Fruit fly (Drosophila melanogaster) Kc167 (cell line): ENCODE measurements around the gene CG14423.

Experiments used
- Myc ChIP-seq: fragments of >200 bp; optimal IDR thresholded peaks from 2 replicates; lab custom pipeline; 2017; ENCODE audit warnings: missing external identifiers
- Sin3A ChIP-seq: fragments of >200 bp; optimal IDR thresholded peaks from 2 replicates; lab custom pipeline; 2018; ENCODE audit warnings: missing external identifiers
- h ChIP-seq: fragments of >200 bp; optimal IDR thresholded peaks from 3 replicates; lab custom pipeline; 2018; ENCODE audit warnings: missing external identifiers
- insv ChIP-seq: fragments of >200 bp; optimal IDR thresholded peaks from 3 replicates; lab custom pipeline; 2018; ENCODE audit warnings: missing external identifiers
- psq ChIP-seq: fragments of >200 bp; optimal IDR thresholded peaks from 2 replicates; lab custom pipeline; 2017; ENCODE audit warnings: missing external identifiers
- ttk ChIP-seq: sonication (Bioruptor generic); optimal IDR thresholded peaks from 2 replicates; lab custom pipeline; 2017; ENCODE audit warnings: missing external identifiers

The CG14423 gene

dm6 chrX:2943086-2943485 is 2.1 kb upstream of the CG14423 start, which contains the start of gene CG14422:
CG14422 (plus strand) TSS chrX:2943386.
- no peak for TF ChIP-seq Sin3A (lab: Kevin White, UChicago)
- TF ChIP-seq Myc (lab: Kevin White, UChicago) = no peak
- TF ChIP-seq h (lab: Kevin White, UChicago) = no peak
- TF ChIP-seq psq (lab: Kevin White, UChicago) = no peak
- TF ChIP-seq insv = no peak
- no peak for TF ChIP-seq ttk (lab: Kevin White, UChicago)

- TF ChIP-seq Sin3A (lab: Kevin White, UChicago) (no peak), ttk (lab: Kevin White, UChicago) (no peak), Myc (lab: Kevin White, UChicago) (no peak), insv (no peak), h (lab: Kevin White, UChicago) (no peak), psq (lab: Kevin White, UChicago) (no peak)
Measured at dm6 chrX:2946794-2947193, 1.6 kb downstream of the CG14423 start, which contains the start of gene CG17959. CG17959 (plus strand) TSS chrX:2947094.

dm6 chrX:2947545-2948072 is 2.4 kb downstream of the CG14423 start, which contains the start of gene CG3603:
CG3603 (plus strand) TSS chrX:2948034.
- TF ChIP-seq h (lab: Kevin White, UChicago) (no peak), Myc (lab: Kevin White, UChicago) (no peak), Sin3A (lab: Kevin White, UChicago) (no peak), psq (lab: Kevin White, UChicago) (no peak), insv (no peak), ttk (lab: Kevin White, UChicago) (no peak)

- TF ChIP-seq Sin3A (lab: Kevin White, UChicago) = no peak
- TF ChIP-seq insv = no peak
- no peak for TF ChIP-seq ttk (lab: Kevin White, UChicago)
- TF ChIP-seq Myc (lab: Kevin White, UChicago) = no peak
- no peak for TF ChIP-seq h (lab: Kevin White, UChicago)
- no peak for TF ChIP-seq psq (lab: Kevin White, UChicago)
Measured at dm6 chrX:2949114-2949513, 3.9 kb downstream of the CG14423 start.

DNA sequence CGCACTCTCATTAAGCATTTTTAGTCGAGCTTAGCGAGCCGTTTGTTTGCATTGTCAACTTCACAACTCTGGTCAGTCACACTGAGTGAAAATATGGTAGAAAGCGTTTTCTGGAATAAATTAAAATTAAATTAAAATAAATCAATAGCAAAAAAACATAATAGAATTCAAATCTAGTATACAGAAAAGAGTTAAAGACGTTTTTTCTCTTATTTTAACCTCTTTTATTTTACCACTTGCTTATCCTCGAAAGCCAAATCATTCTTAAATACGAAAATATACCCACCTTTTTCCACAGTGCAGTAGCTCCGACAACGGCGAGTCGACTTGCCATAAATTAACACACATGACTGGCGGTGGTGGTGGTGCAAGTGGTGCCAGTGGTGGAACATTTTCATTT is 6.4 kb downstream of the CG14423 start:
- TF ChIP-seq ttk (lab: Kevin White, UChicago) = no peak
- TF ChIP-seq psq (lab: Kevin White, UChicago) = no peak
- TF ChIP-seq h (lab: Kevin White, UChicago) = no peak
- TF ChIP-seq Sin3A (lab: Kevin White, UChicago) = no peak
- TF ChIP-seq Myc (lab: Kevin White, UChicago) = no peak
- TF ChIP-seq insv = no peak

dm6 chrX:2956641-2957040 is 11.4 kb downstream of the CG14423 start:
- no peak for TF ChIP-seq h (lab: Kevin White, UChicago)
- no peak for TF ChIP-seq insv
- TF ChIP-seq ttk (lab: Kevin White, UChicago) = no peak
- no peak for TF ChIP-seq psq (lab: Kevin White, UChicago)
- TF ChIP-seq Myc (lab: Kevin White, UChicago) = no peak
- TF ChIP-seq Sin3A (lab: Kevin White, UChicago) = no peak

dm6 chrX:2963171-2963570 is 18.0 kb downstream of the CG14423 start:
- TF ChIP-seq h (lab: Kevin White, UChicago) (no peak), ttk (lab: Kevin White, UChicago) (no peak), insv (no peak), psq (lab: Kevin White, UChicago) (no peak), Myc (lab: Kevin White, UChicago) (no peak), Sin3A (lab: Kevin White, UChicago) (no peak)

- TF ChIP-seq Myc (lab: Kevin White, UChicago) (no peak), psq (lab: Kevin White, UChicago) (no peak)
Measured at dm6 chrX:2963790-2964335, 18.7 kb downstream of the CG14423 start.

DNA sequence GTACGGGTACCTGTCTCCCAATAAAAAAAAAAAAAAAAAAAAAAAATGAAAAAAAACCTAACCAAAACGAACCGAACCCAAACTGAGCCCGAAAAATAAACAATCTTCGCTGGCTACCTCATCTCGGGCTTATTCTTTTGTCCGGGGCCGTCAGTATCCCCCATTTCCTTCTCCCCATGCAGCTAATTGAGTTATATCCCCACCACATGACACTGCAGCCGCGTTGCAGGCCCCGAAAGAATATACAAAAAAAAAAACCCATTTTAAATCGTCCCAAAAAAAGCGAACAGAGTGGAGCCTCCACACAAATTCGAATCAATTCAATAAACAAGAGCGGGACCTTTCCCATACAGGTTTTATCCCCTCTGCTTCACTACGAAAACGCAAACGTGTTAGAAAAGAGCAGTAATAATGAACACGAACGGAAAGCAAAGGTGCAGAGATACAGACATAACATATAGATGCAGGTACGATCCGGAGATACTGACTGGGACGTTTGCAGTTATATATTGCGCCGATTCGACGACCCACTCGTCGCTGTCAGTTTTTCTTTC is 19.6 kb downstream of the CG14423 start:
- no peak for TF ChIP-seq h (lab: Kevin White, UChicago)

- TF ChIP-seq Sin3A (lab: Kevin White, UChicago) (no peak), Myc (lab: Kevin White, UChicago) (no peak)
Measured at dm6 chrX:2969039-2969438, 23.8 kb downstream of the CG14423 start.

DNA sequence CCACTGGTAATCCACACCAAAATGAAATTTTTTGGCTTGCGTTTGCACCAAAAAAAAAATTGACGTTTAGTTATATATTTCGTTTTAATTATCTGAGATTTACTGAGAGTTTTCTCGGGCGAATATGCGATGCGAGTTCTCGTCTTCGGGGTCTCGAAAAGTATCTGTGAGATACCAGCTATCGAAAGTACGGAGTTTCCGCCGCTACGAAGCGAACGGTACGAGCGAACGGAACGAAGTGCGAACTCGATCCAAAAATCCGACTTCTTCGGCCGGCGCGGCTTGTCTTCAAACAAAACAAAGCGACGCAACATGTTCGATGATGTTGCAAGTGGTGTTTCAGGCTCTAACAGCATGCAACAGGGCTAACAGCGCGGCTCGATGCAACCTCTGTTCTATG is 28.4 kb downstream of the CG14423 start, which contains the start of gene rst:
rst (minus strand) TSS at position 242 of the 400 bp plus-strand sequence.
- TF ChIP-seq Sin3A (lab: Kevin White, UChicago) (no peak), insv (no peak), psq (lab: Kevin White, UChicago) (no peak), ttk (lab: Kevin White, UChicago) (no peak), Myc (lab: Kevin White, UChicago) (no peak), h (lab: Kevin White, UChicago) (no peak)

- TF ChIP-seq Myc (lab: Kevin White, UChicago) (no peak), ttk (lab: Kevin White, UChicago) (no peak), Sin3A (lab: Kevin White, UChicago) (no peak), insv (no peak), h (lab: Kevin White, UChicago) (no peak), psq (lab: Kevin White, UChicago) (no peak)
Measured at dm6 chrX:2977857-2978473, 32.8 kb downstream of the CG14423 start.
